Worm (Caenorhabditis elegans): Measurements from ENCODE around the gene T13G4.7.

The T13G4.7 gene

ce11 chrX:1206029-1206428, at the start of gene T13G4.7:
Gene T13G4.7, minus strand, starts transcription at chrX:1206129.
- no peak for TF ChIP-seq sem-2 (GFP tag; optimal IDR thresholded peaks at IDR 0.05)
- no peak for TF ChIP-seq mab-5 (tag; optimal IDR thresholded peaks at IDR 0.05)
- no peak for TF ChIP-seq sptf-1 (tag; optimal IDR thresholded peaks at IDR 0.05)
- TF ChIP-seq M03D4.4 (tag; optimal IDR thresholded peaks at IDR 0.05): no peak
- no peak for TF ChIP-seq elt-1 (tag; optimal IDR thresholded peaks at IDR 0.05; ENCODE audit: borderline replicate concordance, insufficient read depth)
- no peak for TF ChIP-seq lsy-2 (tag; optimal IDR thresholded peaks at IDR 0.05)
- no peak for TF ChIP-seq mep-1 (tag; optimal IDR thresholded peaks at IDR 0.05)
- no peak for TF ChIP-seq ces-1 (GFP tag; optimal IDR thresholded peaks at IDR 0.05)
- no peak for TF ChIP-seq nhr-237 (tag; optimal IDR thresholded peaks at IDR 0.05)
- TF ChIP-seq cnd-1 (tag; optimal IDR thresholded peaks at IDR 0.05): no peak
- no peak for TF ChIP-seq blmp-1 (tag; optimal IDR thresholded peaks at IDR 0.05)
- no peak for TF ChIP-seq nhr-28 (tag; optimal IDR thresholded peaks at IDR 0.05)
- no peak for TF ChIP-seq unc-39 (tag; optimal IDR thresholded peaks at IDR 0.05)
- TF ChIP-seq elt-3 (tag; optimal IDR thresholded peaks at IDR 0.05): no peak
- no peak for TF ChIP-seq lin-13 (tag; optimal IDR thresholded peaks at IDR 0.05)
- no peak for TF ChIP-seq unc-120 (tag; optimal IDR thresholded peaks at IDR 0.05; ENCODE audit: poor library complexity, severe bottlenecking)
- TF ChIP-seq lin-32 (GFP tag; optimal IDR thresholded peaks at IDR 0.05): no peak

ce11 chrX:1255547-1255946, 49.6 kb upstream of the T13G4.7 start, which contains the start of gene npr-11:
Gene npr-11, minus strand, starts transcription at chrX:1255647.
- TF ChIP-seq elt-3 (tag; optimal IDR thresholded peaks at IDR 0.05): no peak
- TF ChIP-seq nhr-76 (tag; optimal IDR thresholded peaks at IDR 0.05): no peak
- TF ChIP-seq lin-13 (tag; optimal IDR thresholded peaks at IDR 0.05): no peak
- TF ChIP-seq lsy-2 (tag; optimal IDR thresholded peaks at IDR 0.05): no peak
- no peak for TF ChIP-seq mep-1 (tag; optimal IDR thresholded peaks at IDR 0.05)
- TF ChIP-seq M03D4.4 (tag; optimal IDR thresholded peaks at IDR 0.05): no peak
- no peak for TF ChIP-seq ceh-39 (tag; optimal IDR thresholded peaks at IDR 0.05)
- no peak for TF ChIP-seq drap-1 (GFP tag; optimal IDR thresholded peaks at IDR 0.05)
- TF ChIP-seq mls-2 (tag; optimal IDR thresholded peaks at IDR 0.05): no peak
- no peak for TF ChIP-seq mab-5 (tag; optimal IDR thresholded peaks at IDR 0.05)
- no peak for TF ChIP-seq tbx-8 (GFP tag; optimal IDR thresholded peaks at IDR 0.05)
- TF ChIP-seq hlh-1 (tag; optimal IDR thresholded peaks at IDR 0.05): no peak
- no peak for TF ChIP-seq blmp-1 (tag; optimal IDR thresholded peaks at IDR 0.05)
- no peak for TF ChIP-seq unc-39 (tag; optimal IDR thresholded peaks at IDR 0.05)

ce11 chrX:1249738-1250137, 43.8 kb upstream of the T13G4.7 start, which contains the start of gene C25G6.4:
Gene C25G6.4, minus strand, starts transcription at chrX:1249838.
- TF ChIP-seq blmp-1 (tag; optimal IDR thresholded peaks at IDR 0.05) (no peak), lin-13 (tag; optimal IDR thresholded peaks at IDR 0.05) (no peak), cnd-1 (tag; optimal IDR thresholded peaks at IDR 0.05) (no peak)

ce11 chrX:1245717-1246116, 39.8 kb upstream of the T13G4.7 start, which contains the start of gene tsp-9:
Gene tsp-9, plus strand, starts transcription at chrX:1246017.
- TF ChIP-seq snpc-4 (tag; optimal IDR thresholded peaks at IDR 0.05): no peak
- no peak for TF ChIP-seq lin-32 (GFP tag; optimal IDR thresholded peaks at IDR 0.05)
- no peak for TF ChIP-seq nhr-76 (tag; optimal IDR thresholded peaks at IDR 0.05)
- no peak for TF ChIP-seq drap-1 (GFP tag; optimal IDR thresholded peaks at IDR 0.05)
- TF ChIP-seq pha-4 (tag; optimal IDR thresholded peaks at IDR 0.05): no peak

- TF ChIP-seq ceh-83 (GFP tag; optimal IDR thresholded peaks at IDR 0.05) (no peak), ces-1 (GFP tag; optimal IDR thresholded peaks at IDR 0.05) (no peak), drap-1 (GFP tag; optimal IDR thresholded peaks at IDR 0.05) (no peak), sptf-1 (tag; optimal IDR thresholded peaks at IDR 0.05) (no peak), nhr-28 (tag; optimal IDR thresholded peaks at IDR 0.05) (no peak), zip-8 (tag; optimal IDR thresholded peaks at IDR 0.05) (no peak), mep-1 (tag; optimal IDR thresholded peaks at IDR 0.05) (peak; percentile 10), blmp-1 (tag; optimal IDR thresholded peaks at IDR 0.05) (no peak), pha-4 (tag; optimal IDR thresholded peaks at IDR 0.05) (no peak), tbx-8 (GFP tag; optimal IDR thresholded peaks at IDR 0.05) (no peak), mab-5 (tag; optimal IDR thresholded peaks at IDR 0.05) (no peak), cnd-1 (tag; optimal IDR thresholded peaks at IDR 0.05) (no peak), nhr-2 (tag; optimal IDR thresholded peaks at IDR 0.05) (no peak), sem-2 (GFP tag; optimal IDR thresholded peaks at IDR 0.05) (no peak), elt-3 (tag; optimal IDR thresholded peaks at IDR 0.05) (no peak), lin-32 (GFP tag; optimal IDR thresholded peaks at IDR 0.05) (no peak), mls-2 (tag; optimal IDR thresholded peaks at IDR 0.05) (peak; percentile 45), ceh-39 (tag; optimal IDR thresholded peaks at IDR 0.05) (no peak), M03D4.4 (tag; optimal IDR thresholded peaks at IDR 0.05) (peak; percentile 23), nhr-76 (tag; optimal IDR thresholded peaks at IDR 0.05) (no peak), unc-62 (GFP tag; optimal IDR thresholded peaks at IDR 0.05) (no peak), ham-2 (GFP tag; optimal IDR thresholded peaks at IDR 0.05) (peak; percentile 84), lsy-2 (tag; optimal IDR thresholded peaks at IDR 0.05) (no peak), bed-3 (GFP tag; optimal IDR thresholded peaks at IDR 0.05) (no peak), nhr-12 (tag; optimal IDR thresholded peaks at IDR 0.05) (no peak), nhr-237 (tag; optimal IDR thresholded peaks at IDR 0.05) (no peak)
Observed at ce11 chrX:1244235-1244634, 38.3 kb upstream of the T13G4.7 start.
